Worm (Caenorhabditis elegans): ENCODE data around the gene spe-27.

spe-27 gene

DNA sequence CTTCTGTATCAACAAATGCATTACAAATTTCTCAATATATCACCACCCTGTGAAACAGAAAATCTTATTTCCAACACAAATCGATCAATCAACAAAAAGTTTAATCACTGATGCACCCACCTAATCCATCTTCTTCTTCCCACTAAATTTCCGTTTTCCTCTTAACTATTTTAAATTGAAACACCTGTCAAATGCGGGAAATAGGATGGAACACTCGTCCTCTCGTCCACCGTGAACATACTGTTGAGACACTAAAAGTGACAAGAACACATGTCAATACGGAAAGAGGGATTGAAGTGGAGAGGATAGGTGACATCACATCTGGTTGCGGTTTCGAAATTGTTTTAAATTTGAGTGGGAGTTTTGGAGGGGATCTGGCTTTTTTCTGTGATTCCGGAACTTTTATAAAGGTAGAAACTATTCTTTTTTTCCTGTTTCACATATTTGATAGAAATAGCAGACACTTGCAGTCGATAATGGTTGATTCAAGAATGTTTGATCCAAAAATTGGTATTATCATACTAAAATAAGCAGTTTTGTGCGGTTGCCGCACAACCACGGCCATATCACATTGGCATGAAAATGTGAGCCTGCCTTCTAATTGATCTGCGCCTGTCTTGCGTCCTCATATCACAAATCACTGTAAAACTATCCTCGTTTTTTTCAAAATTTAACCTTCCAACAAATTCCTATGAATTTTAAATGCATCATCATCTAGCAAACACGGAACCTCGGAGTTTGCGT is 45.5 kb downstream of the spe-27 start:
- no peak for TF ChIP-seq ceh-13 (GFP tag; optimal IDR thresholded peaks at IDR 0.05)
- no peak for TF ChIP-seq F13C5.2 (tag; optimal IDR thresholded peaks at IDR 0.05)
- no peak for TF ChIP-seq tra-4 (tag; optimal IDR thresholded peaks at IDR 0.05)
- no peak for TF ChIP-seq B0310.2 (tag; optimal IDR thresholded peaks at IDR 0.05)
- TF ChIP-seq hmg-4 (GFP tag; optimal IDR thresholded peaks at IDR 0.05), result no peak
- no peak for TF ChIP-seq aly-1 (tag; optimal IDR thresholded peaks at IDR 0.05)
- TF ChIP-seq ceh-36 (tag; optimal IDR thresholded peaks at IDR 0.05), result no peak
- TF ChIP-seq flt-1 (GFP tag; IDR thresholded peaks at IDR 0.05), result no peak
- TF ChIP-seq ets-7 (tag; optimal IDR thresholded peaks at IDR 0.05), result no peak
- TF ChIP-seq hmbx-1 (tag; optimal IDR thresholded peaks at IDR 0.05), result no peak
- TF ChIP-seq tbx-37 (GFP tag; conservative IDR thresholded peaks at IDR 0.05), result no peak
- no peak for TF ChIP-seq hnd-1 (tag; optimal IDR thresholded peaks at IDR 0.05)
- TF ChIP-seq pes-1 (GFP tag; IDR thresholded peaks at IDR 0.05), result no peak
- no peak for TF ChIP-seq tbx-11 (GFP tag; IDR thresholded peaks at IDR 0.05)
- no peak for TF ChIP-seq scrt-1 (GFP tag; IDR thresholded peaks at IDR 0.05)
- TF ChIP-seq ama-1 (optimal IDR thresholded peaks at IDR 0.05), result no peak
- no peak for TF ChIP-seq sea-1 (GFP tag; conservative IDR thresholded peaks at IDR 0.05)

DNA sequence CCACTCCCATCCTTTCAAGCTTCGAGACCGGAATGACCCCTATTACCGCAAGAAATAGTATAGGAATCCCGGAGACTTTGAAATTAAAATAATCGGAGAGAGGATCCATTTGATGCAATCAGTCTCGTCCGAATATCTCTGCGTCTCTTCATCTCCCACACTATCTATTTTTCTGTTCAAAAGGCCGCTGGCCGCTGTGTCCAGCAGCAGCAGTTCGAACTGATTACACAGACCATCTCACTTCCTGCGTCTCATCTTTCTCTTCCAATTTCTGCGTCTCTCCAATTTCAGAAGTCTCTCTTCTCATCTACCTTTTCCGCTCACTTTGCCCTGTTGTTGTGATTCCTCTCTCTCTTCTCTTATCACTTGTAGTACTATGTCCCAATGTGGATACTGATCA is 48.3 kb downstream of the spe-27 start:
- TF ChIP-seq tbx-37 (GFP tag; conservative IDR thresholded peaks at IDR 0.05) (no peak), F13C5.2 (tag; optimal IDR thresholded peaks at IDR 0.05) (no peak), B0310.2 (tag; optimal IDR thresholded peaks at IDR 0.05) (no peak), pes-1 (GFP tag; IDR thresholded peaks at IDR 0.05) (no peak), tra-4 (tag; optimal IDR thresholded peaks at IDR 0.05) (no peak), flt-1 (GFP tag; IDR thresholded peaks at IDR 0.05) (no peak), aly-1 (tag; optimal IDR thresholded peaks at IDR 0.05) (no peak), hmbx-1 (tag; optimal IDR thresholded peaks at IDR 0.05) (no peak), ets-7 (tag; optimal IDR thresholded peaks at IDR 0.05) (no peak), tbx-11 (GFP tag; IDR thresholded peaks at IDR 0.05) (no peak)

DNA sequence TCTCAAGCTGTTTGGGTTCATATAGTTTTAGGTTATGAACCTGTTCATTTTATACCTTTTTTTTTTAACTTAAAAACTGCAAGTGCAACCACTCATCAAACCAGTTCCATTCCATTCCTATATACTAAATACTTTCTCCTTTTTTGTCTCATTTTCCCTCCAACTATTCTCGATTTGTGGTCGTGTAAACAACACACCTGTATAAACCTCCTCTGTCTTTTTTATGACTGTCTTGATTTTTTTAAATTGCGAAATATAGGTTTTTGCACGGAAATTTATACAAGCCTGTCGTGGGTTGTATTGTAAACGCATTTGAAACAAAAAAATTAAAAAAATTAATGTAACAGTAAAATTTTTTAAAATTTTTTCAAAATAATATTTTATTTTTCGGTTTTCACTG is 49.3 kb downstream of the spe-27 start:
- TF ChIP-seq flt-1 (GFP tag; IDR thresholded peaks at IDR 0.05) (no peak), ama-1 (optimal IDR thresholded peaks at IDR 0.05) (no peak), F13C5.2 (tag; optimal IDR thresholded peaks at IDR 0.05) (no peak), sea-1 (GFP tag; conservative IDR thresholded peaks at IDR 0.05) (no peak), aly-1 (tag; optimal IDR thresholded peaks at IDR 0.05) (no peak), ceh-36 (tag; optimal IDR thresholded peaks at IDR 0.05) (no peak), tra-4 (tag; optimal IDR thresholded peaks at IDR 0.05) (no peak), hmbx-1 (tag; optimal IDR thresholded peaks at IDR 0.05) (no peak), hnd-1 (tag; optimal IDR thresholded peaks at IDR 0.05) (no peak), ceh-13 (GFP tag; optimal IDR thresholded peaks at IDR 0.05) (no peak), ets-7 (tag; optimal IDR thresholded peaks at IDR 0.05) (no peak)

All from whole organism, early embryonic.